Fruit fly (Drosophila melanogaster) whole organism, embryonic: ENCODE results near the gene CG15296.

Experiments used
- Abd-B ChIP-seq: fragments of 200-800 bp; sonication (Bioruptor generic); optimal IDR thresholded peaks from 2 replicates; lab custom pipeline; 2018; ENCODE audit warnings: missing biosample characterization, mild to moderate bottlenecking, missing genetic modification characterization, moderate library complexity
- Atf3 ChIP-seq: fragments of 200-800 bp; sonication (Bioruptor generic); optimal IDR thresholded peaks from 3 replicates; lab custom pipeline; 2016; ENCODE audit warnings: missing biosample characterization, missing genetic modification characterization
- BtbVII ChIP-seq: fragments of 200-800 bp; sonication (Bioruptor generic); optimal IDR thresholded peaks from 3 replicates; lab custom pipeline; 2017; ENCODE audit warnings: missing biosample characterization, mild to moderate bottlenecking, missing genetic modification characterization
- CG10267 ChIP-seq: fragments of 200-800 bp; sonication (Bioruptor generic); optimal IDR thresholded peaks from 2 replicates; lab custom pipeline; 2018; ENCODE audit warnings: missing biosample characterization, mild to moderate bottlenecking, missing genetic modification characterization, moderate library complexity
- CG10979 ChIP-seq: fragments of 200-800 bp; sonication (Bioruptor generic); optimal IDR thresholded peaks from 2 replicates; lab custom pipeline; 2018; ENCODE audit warnings: missing biosample characterization, mild to moderate bottlenecking, missing genetic modification characterization, moderate library complexity
- CG11085 ChIP-seq: fragments of 200-800 bp; sonication (Bioruptor generic); IDR thresholded peaks from 2 replicates; pipeline ENCODE4 v1.3.6; 2022; ENCODE audit warnings: missing biosample characterization, missing genetic modification characterization
- CG11093 ChIP-seq: fragments of 200-800 bp; sonication (Bioruptor generic); IDR thresholded peaks from 3 replicates; pipeline ENCODE4 v1.3.6; 2022; ENCODE audit warnings: missing biosample characterization, missing genetic modification characterization
- CG11398 ChIP-seq: fragments of 200-800 bp; sonication (Bioruptor generic); optimal IDR thresholded peaks from 2 replicates; lab custom pipeline; 2016; ENCODE audit warnings: missing biosample characterization, missing genetic modification characterization
- CG12299 ChIP-seq: fragments of 200-800 bp; sonication (Bioruptor generic); optimal IDR thresholded peaks from 2 replicates; lab custom pipeline; 2018; ENCODE audit warnings: missing biosample characterization, mild to moderate bottlenecking, missing genetic modification characterization
- CG13894 ChIP-seq: fragments of 200-800 bp; sonication (Bioruptor generic); optimal IDR thresholded peaks from 3 replicates; lab custom pipeline; 2018; ENCODE audit warnings: missing biosample characterization, mild to moderate bottlenecking, missing genetic modification characterization, moderate library complexity
- CG14965 ChIP-seq: fragments of 200-800 bp; sonication (Bioruptor generic); optimal IDR thresholded peaks from 2 replicates; lab custom pipeline; 2016; ENCODE audit warnings: missing biosample characterization, missing genetic modification characterization, borderline replicate concordance
- CG1647 ChIP-seq: fragments of 200-800 bp; sonication (Bioruptor generic); optimal IDR thresholded peaks from 3 replicates; lab custom pipeline; 2016; ENCODE audit warnings: missing biosample characterization, missing genetic modification characterization
- CG18262 ChIP-seq: fragments of 200-800 bp; optimal IDR thresholded peaks from 3 replicates; lab custom pipeline; 2019; ENCODE audit warnings: missing biosample characterization, mild to moderate bottlenecking, missing genetic modification characterization, moderate library complexity
- CG2202 ChIP-seq: fragments of 200-800 bp; sonication (Bioruptor generic); optimal IDR thresholded peaks from 2 replicates; lab custom pipeline; 2018; ENCODE audit warnings: missing biosample characterization, mild to moderate bottlenecking, missing genetic modification characterization
- CG32772 ChIP-seq: fragments of 200-800 bp; sonication (Bioruptor generic); IDR thresholded peaks from 2 replicates; pipeline ENCODE4 v1.3.6; 2022; ENCODE audit warnings: missing biosample characterization, missing genetic modification characterization
- CG3838 ChIP-seq: fragments of 200-800 bp; sonication (Bioruptor generic); optimal IDR thresholded peaks from 3 replicates; lab custom pipeline; 2016; ENCODE audit warnings: missing biosample characterization, missing genetic modification characterization
- CG6254 ChIP-seq: fragments of 200-800 bp; sonication (Bioruptor generic); optimal IDR thresholded peaks from 3 replicates; lab custom pipeline; 2017; ENCODE audit warnings: mild to moderate bottlenecking, missing biosample characterization, missing genetic modification reagents, missing genetic modification characterization
- CG6765 ChIP-seq: fragments of 200-800 bp; sonication (Bioruptor generic); optimal IDR thresholded peaks from 3 replicates; lab custom pipeline; 2017; ENCODE audit warnings: missing biosample characterization, mild to moderate bottlenecking, missing genetic modification characterization
- CG9727 ChIP-seq: fragments of 200-800 bp; sonication (Bioruptor generic); optimal IDR thresholded peaks from 3 replicates; lab custom pipeline; 2017; ENCODE audit warnings: missing biosample characterization, mild to moderate bottlenecking, missing genetic modification characterization
- Dfd ChIP-seq, 2 experiments: fragments of >200 bp; optimal IDR thresholded peaks; 2 replicates each; lab custom pipeline; 2017; ENCODE audit warnings: missing biosample characterization in 2 of 2, missing genetic modification characterization in 2 of 2
- Dll ChIP-seq: fragments of 200-800 bp; sonication (Bioruptor generic); IDR thresholded peaks from 4 replicates; pipeline ENCODE4 v1.3.6; 2022; ENCODE audit warnings: missing biosample characterization, missing genetic modification characterization; ENCODE audit not compliant: partially characterized antibody
- Doc3 ChIP-seq: fragments of 200-800 bp; sonication (Bioruptor generic); IDR thresholded peaks from 3 replicates; pipeline ENCODE4 v1.3.6; 2022; ENCODE audit warnings: missing biosample characterization, missing genetic modification characterization; ENCODE audit not compliant: partially characterized antibody
- E2f2 ChIP-seq: fragments of 200-800 bp; sonication (Bioruptor generic); IDR thresholded peaks from 2 replicates; pipeline ENCODE4 v1.3.6; 2022; ENCODE audit warnings: missing biosample characterization, missing genetic modification characterization
- Hr3 ChIP-seq: fragments of 200-800 bp; sonication (Bioruptor generic); optimal IDR thresholded peaks from 3 replicates; lab custom pipeline; 2016; ENCODE audit warnings: missing biosample characterization, missing genetic modification characterization
- Kr ChIP-seq: fragments of 200-800 bp; sonication (Bioruptor generic); optimal IDR thresholded peaks from 2 replicates; lab custom pipeline; 2017; ENCODE audit warnings: missing biosample characterization, mild to moderate bottlenecking, missing genetic modification characterization
- Nf-YC ChIP-seq: fragments of 200-800 bp; optimal IDR thresholded peaks from 3 replicates; lab custom pipeline; 2019; ENCODE audit warnings: missing biosample characterization, mild to moderate bottlenecking, missing genetic modification characterization, moderate library complexity
- Oli ChIP-seq: fragments of 200-800 bp; sonication (Bioruptor generic); optimal IDR thresholded peaks from 2 replicates; lab custom pipeline; 2018; ENCODE audit warnings: missing biosample characterization, mild to moderate bottlenecking, missing genetic modification characterization, moderate library complexity
- Ptx1 ChIP-seq: fragments of 200-800 bp; sonication (Bioruptor generic); IDR thresholded peaks from 2 replicates; pipeline ENCODE4 v1.3.6; 2022; ENCODE audit warnings: missing biosample characterization, missing genetic modification characterization
- Rfx ChIP-seq: fragments of 200-800 bp; sonication (Bioruptor generic); IDR thresholded peaks from 2 replicates; pipeline ENCODE4 v1.3.6; 2022; ENCODE audit warnings: missing biosample characterization, missing genetic modification characterization
- Sox100B ChIP-seq: fragments of 200-800 bp; sonication (Bioruptor generic); optimal IDR thresholded peaks from 3 replicates; lab custom pipeline; 2018; ENCODE audit warnings: missing biosample characterization, mild to moderate bottlenecking, missing genetic modification characterization
- TFAM ChIP-seq: fragments of 200-800 bp; sonication (Bioruptor generic); optimal IDR thresholded peaks from 2 replicates; lab custom pipeline; 2017; ENCODE audit warnings: missing biosample characterization, missing genetic modification characterization, inconsistent platforms
- Taf1 ChIP-seq: fragments of 200-800 bp; sonication (Bioruptor generic); IDR thresholded peaks from 2 replicates; pipeline ENCODE4 v1.3.6; 2022; ENCODE audit warnings: missing biosample characterization, missing genetic modification characterization
- ab ChIP-seq: fragments of 200-800 bp; sonication (Bioruptor generic); optimal IDR thresholded peaks from 2 replicates; lab custom pipeline; 2016; ENCODE audit warnings: missing biosample characterization, missing genetic modification characterization
- bab2 ChIP-seq: fragments of 200-800 bp; sonication (Bioruptor generic); optimal IDR thresholded peaks from 2 replicates; lab custom pipeline; 2016; ENCODE audit warnings: missing biosample characterization, missing genetic modification characterization
- cato ChIP-seq: fragments of 200-800 bp; sonication (Bioruptor generic); optimal IDR thresholded peaks from 2 replicates; lab custom pipeline; 2016; ENCODE audit warnings: missing biosample characterization, missing genetic modification characterization, borderline replicate concordance
- ci ChIP-seq: fragments of 200-800 bp; sonication (Bioruptor generic); IDR thresholded peaks from 3 replicates; pipeline ENCODE4 v1.3.6; 2022; ENCODE audit warnings: missing biosample characterization, missing genetic modification characterization
- crc ChIP-seq: fragments of 200-800 bp; sonication (Bioruptor generic); optimal IDR thresholded peaks from 2 replicates; lab custom pipeline; 2016; ENCODE audit warnings: missing biosample characterization, missing genetic modification characterization
- dan ChIP-seq: fragments of 200-800 bp; sonication (Bioruptor generic); IDR thresholded peaks from 2 replicates; pipeline ENCODE4 v1.3.6; 2022; ENCODE audit warnings: missing biosample characterization, missing genetic modification characterization
- dm ChIP-seq: fragments of 200-800 bp; sonication (Bioruptor generic); optimal IDR thresholded peaks from 3 replicates; lab custom pipeline; 2016; ENCODE audit warnings: missing biosample characterization, missing genetic modification characterization
- dpn ChIP-seq, 2 experiments: fragments of 200-800 bp; sonication (Bioruptor generic); optimal IDR thresholded peaks; 3 replicates each; lab custom pipeline; 2016; ENCODE audit warnings: missing biosample characterization in 2 of 2, missing genetic modification characterization in 2 of 2
- eve ChIP-seq, 2 experiments: fragments of >200 bp; optimal IDR thresholded peaks; 2 replicates each; lab custom pipeline; 2017; ENCODE audit warnings: missing biosample characterization in 2 of 2, missing genetic modification characterization in 2 of 2
- kah ChIP-seq: fragments of 200-800 bp; sonication (Bioruptor generic); optimal IDR thresholded peaks from 2 replicates; lab custom pipeline; 2018; ENCODE audit warnings: missing biosample characterization, mild to moderate bottlenecking, missing genetic modification characterization
- lola ChIP-seq, 3 experiments: fragments of >200 bp in 2 of 3; fragments of 200-800 bp in 1 of 3; sonication (Bioruptor generic) in 1 of 3; optimal IDR thresholded peaks; 2 replicates each; lab custom pipeline; 2017 to 2019; ENCODE audit warnings: missing biosample characterization in 3 of 3, missing genetic modification characterization in 3 of 3, mild to moderate bottlenecking in 1 of 3, moderate library complexity in 1 of 3
- mld ChIP-seq: fragments of 200-800 bp; sonication (Bioruptor generic); IDR thresholded peaks from 3 replicates; pipeline ENCODE4 v1.3.6; 2022; ENCODE audit warnings: missing biosample characterization, missing genetic modification characterization; ENCODE audit not compliant: partially characterized antibody
- nau ChIP-seq: fragments of 200-800 bp; sonication (Bioruptor generic); optimal IDR thresholded peaks from 3 replicates; lab custom pipeline; 2017; ENCODE audit warnings: missing biosample characterization, mild to moderate bottlenecking, missing genetic modification characterization, missing genetic modification reagents
- nerfin-1 ChIP-seq: fragments of 200-800 bp; sonication (Bioruptor generic); optimal IDR thresholded peaks from 3 replicates; lab custom pipeline; 2019; ENCODE audit warnings: missing biosample characterization, mild to moderate bottlenecking, missing genetic modification characterization, moderate library complexity
- org-1 ChIP-seq: fragments of 200-800 bp; sonication (Bioruptor generic); optimal IDR thresholded peaks from 2 replicates; lab custom pipeline; 2017; ENCODE audit warnings: missing biosample characterization, missing genetic modification characterization
- pum ChIP-seq: fragments of 200-800 bp; sonication (Bioruptor generic); optimal IDR thresholded peaks from 2 replicates; lab custom pipeline; 2016; ENCODE audit warnings: missing biosample characterization, missing genetic modification characterization
- sd ChIP-seq: fragments of 200-800 bp; sonication (Bioruptor generic); optimal IDR thresholded peaks from 3 replicates; lab custom pipeline; 2018; ENCODE audit warnings: missing biosample characterization, mild to moderate bottlenecking, missing genetic modification characterization, moderate library complexity
- sima ChIP-seq: fragments of 200-800 bp; sonication (Bioruptor generic); optimal IDR thresholded peaks from 2 replicates; lab custom pipeline; 2016; ENCODE audit warnings: missing biosample characterization, missing genetic modification characterization
- sug ChIP-seq: fragments of 200-800 bp; optimal IDR thresholded peaks from 2 replicates; lab custom pipeline; 2019; ENCODE audit warnings: missing biosample characterization, mild to moderate bottlenecking, missing genetic modification characterization, moderate library complexity

The CG15296 gene

dm6 chrX:10557432-10557831 is 9.0 kb downstream of the CG15296 start (continued):
- no peak for TF ChIP-seq CG13894 (tag; lab: Kevin White, UChicago)
- no peak for TF ChIP-seq CG3838 (GFP tag; lab: Kevin White, UChicago)
- TF ChIP-seq Dfd (GFP tag; optimal IDR thresholded peaks at IDR 0.05; lab: Kevin White, UChicago) = no peak
- TF ChIP-seq cato (GFP tag; lab: Kevin White, UChicago) = no peak
- TF ChIP-seq Taf1 (GFP tag; lab: Robert Waterston, UW) = no peak
- peak; percentile 4 for TF ChIP-seq CG2202 (tag; lab: Kevin White, UChicago)
- peak; percentile 16 for TF ChIP-seq nau (GFP tag; lab: Kevin White, UChicago)
- peak in 1 of 2 experiments; percentile 30 for TF ChIP-seq dpn (GFP tag; optimal IDR thresholded peaks at IDR 0.05; lab: Kevin White, UChicago)
- peak; percentile 24 for TF ChIP-seq Hr3 (GFP tag; lab: Kevin White, UChicago)
- peak; percentile 70 for TF ChIP-seq CG10979 (tag; lab: Kevin White, UChicago)
- TF ChIP-seq Doc3 = no peak
- peak in 1 of 2 experiments; percentile 40 for TF ChIP-seq eve (GFP tag; optimal IDR thresholded peaks at IDR 0.05; lab: Kevin White, UChicago)
- TF ChIP-seq CG11093 (GFP tag; lab: Robert Waterston, UW) = peak; percentile 46; the same call in 1 of the 3 replicates
- TF ChIP-seq mld = no peak
- no peak for TF ChIP-seq CG12299 (tag; lab: Kevin White, UChicago)
- no peak for TF ChIP-seq CG6765 (GFP tag; lab: Kevin White, UChicago)
- 0 out of 2 replicates have a peak, but pooled peaks have one; percentile 9 for TF ChIP-seq Rfx (GFP tag; lab: Robert Waterston, UW)
- TF ChIP-seq ab (GFP tag; lab: Kevin White, UChicago) = no peak
- no peak for TF ChIP-seq CG11085 (GFP tag; lab: Robert Waterston, UW)
- peak; percentile 44 for TF ChIP-seq CG10267 (tag; lab: Kevin White, UChicago)
- no peak for TF ChIP-seq TFAM
- no peak for TF ChIP-seq sug
- TF ChIP-seq bab2 (GFP tag; lab: Kevin White, UChicago) = no peak
- no peak for TF ChIP-seq sd
- TF ChIP-seq dm = no peak
- TF ChIP-seq BtbVII (GFP tag; lab: Kevin White, UChicago) = no peak
- TF ChIP-seq org-1 (GFP tag; lab: Kevin White, UChicago) = no peak
- TF ChIP-seq Atf3 = no peak
- no peak for TF ChIP-seq CG14965 (GFP tag; lab: Kevin White, UChicago)
- no peak for TF ChIP-seq dan (GFP tag; lab: Robert Waterston, UW)
- TF ChIP-seq CG11398 (GFP tag; lab: Kevin White, UChicago) = no peak
- peak; percentile 5 for TF ChIP-seq kah (GFP tag; lab: Kevin White, UChicago)
- peak; percentile 53; the same call in 2 of the 3 replicates for TF ChIP-seq ci (GFP tag; lab: Robert Waterston, UW)
- no peak for TF ChIP-seq Dll (GFP tag; lab: Robert Waterston, UW)
- TF ChIP-seq sima (GFP tag; lab: Kevin White, UChicago) = no peak
- peak; percentile 0 for TF ChIP-seq nerfin-1 (tag; lab: Kevin White, UChicago)
- no peak for TF ChIP-seq Nf-YC (tag; lab: Kevin White, UChicago)
- peak; percentile 60 for TF ChIP-seq Sox100B (GFP tag; lab: Kevin White, UChicago)
- TF ChIP-seq CG9727 (GFP tag; lab: Kevin White, UChicago) = peak; percentile 3
- no peak for TF ChIP-seq pum (GFP tag; lab: Kevin White, UChicago)
- TF ChIP-seq lola (GFP tag; optimal IDR thresholded peaks at IDR 0.05; lab: Kevin White, UChicago) = peak in 1 of 3 experiments; percentile 34
- TF ChIP-seq CG32772 (GFP tag; lab: Robert Waterston, UW) = peak; percentile 46; the same call in 1 of the 2 replicates
- peak; percentile 32 for TF ChIP-seq CG6254
- no peak for TF ChIP-seq CG1647
- no peak for TF ChIP-seq crc
- peak; percentile 52 for TF ChIP-seq Oli (tag; lab: Kevin White, UChicago)
- no peak for TF ChIP-seq Kr (GFP tag; lab: Kevin White, UChicago)
- peak; percentile 14 for TF ChIP-seq Abd-B
- peak; percentile 74 for TF ChIP-seq CG18262 (tag; lab: Kevin White, UChicago)
- TF ChIP-seq Ptx1 (GFP tag; lab: Robert Waterston, UW) = peak; percentile 39
- TF ChIP-seq E2f2 = 0 out of 2 replicates have a peak, but pooled peaks have one; percentile 18
